Fruit fly (Drosophila melanogaster) S2 (cell line): ENCODE measurements around the gene LSm-4.

Experiments
- CG8478 ChIP-seq: fragments of >200 bp; optimal IDR thresholded peaks from 2 replicates; lab custom pipeline; 2018
- CTCF ChIP-seq, 2 experiments: fragments of >200 bp; optimal IDR thresholded peaks; 2 replicates each; lab custom pipeline; 2018

LSm-4 gene

dm6 chr2L:10405008-10405654 is at the start of gene LSm-4, which contains the start of the genes CG17768 and Ir31a:
LSm-4 (minus strand) TSS chr2L:10405203.
CG17768 (minus strand) TSS chr2L:10405203.
Ir31a (plus strand) TSS chr2L:10405565.
- TF ChIP-seq CTCF (optimal IDR thresholded peaks at IDR 0.05; lab: Kevin White, UChicago): no peak

dm6 chr2L:10452296-10452695 is 47.3 kb upstream of the LSm-4 start, which contains the start of gene ppk10:
ppk10 (minus strand) TSS chr2L:10452396.
- TF ChIP-seq CTCF (optimal IDR thresholded peaks at IDR 0.05; lab: Kevin White, UChicago) (no peak), CG8478 (lab: Kevin White, UChicago) (no peak)

- TF ChIP-seq CTCF (optimal IDR thresholded peaks at IDR 0.05; lab: Kevin White, UChicago) (no peak), CG8478 (lab: Kevin White, UChicago) (no peak)
Observed at dm6 chr2L:10442048-10442790, 37.2 kb upstream of the LSm-4 start, which contains the start of gene loh. loh (plus strand) TSS chr2L:10442534.

dm6 chr2L:10439174-10439573 is 34.2 kb upstream of the LSm-4 start, which contains the start of gene Nse4:
Nse4 (plus strand) TSS chr2L:10439440.
- TF ChIP-seq CG8478 (lab: Kevin White, UChicago): no peak
- TF ChIP-seq CTCF (optimal IDR thresholded peaks at IDR 0.05; lab: Kevin White, UChicago): no peak

- TF ChIP-seq CTCF (optimal IDR thresholded peaks at IDR 0.05; lab: Kevin White, UChicago): no peak
- TF ChIP-seq CG8478 (lab: Kevin White, UChicago): no peak
Observed at dm6 chr2L:10437317-10437716, 32.3 kb upstream of the LSm-4 start, which contains the start of gene STUB1. STUB1 (plus strand) TSS chr2L:10437548.

dm6 chr2L:10435606-10436160 is 30.7 kb upstream of the LSm-4 start, which contains the start of the genes TBC1D16 and holn1:
TBC1D16 (minus strand) TSS chr2L:10435656.
holn1 (plus strand) TSS chr2L:10435995.
- TF ChIP-seq CTCF (optimal IDR thresholded peaks at IDR 0.05; lab: Kevin White, UChicago): no peak
- TF ChIP-seq CG8478 (lab: Kevin White, UChicago): no peak

dm6 chr2L:10430802-10431476 is 25.9 kb upstream of the LSm-4 start, which contains the start of the genes Bug22 and TfIIB:
Bug22 (minus strand) TSS chr2L:10430918.
TfIIB (plus strand) TSS chr2L:10431338.
- no peak for TF ChIP-seq CTCF (optimal IDR thresholded peaks at IDR 0.05; lab: Kevin White, UChicago)
- TF ChIP-seq CG8478 (lab: Kevin White, UChicago): no peak

dm6 chr2L:10428528-10428927 is 23.5 kb upstream of the LSm-4 start, which contains the start of gene CG5188:
CG5188 (plus strand) TSS chr2L:10428829.
- TF ChIP-seq CTCF (optimal IDR thresholded peaks at IDR 0.05; lab: Kevin White, UChicago) (no peak), CG8478 (lab: Kevin White, UChicago) (no peak)

- TF ChIP-seq CG8478 (lab: Kevin White, UChicago): no peak
- no peak for TF ChIP-seq CTCF (optimal IDR thresholded peaks at IDR 0.05; lab: Kevin White, UChicago)
Observed at dm6 chr2L:10426534-10427048, 21.6 kb upstream of the LSm-4 start, which contains the start of the genes SmB and KdelR. SmB (minus strand) TSS chr2L:10426627. KdelR (plus strand) TSS chr2L:10426887.

dm6 chr2L:10425599-10425998 is 20.6 kb upstream of the LSm-4 start:
- TF ChIP-seq CG8478 (lab: Kevin White, UChicago) (no peak), CTCF (optimal IDR thresholded peaks at IDR 0.05; lab: Kevin White, UChicago) (no peak)

dm6 chr2L:10422643-10423606 is 17.9 kb upstream of the LSm-4 start, which contains the start of the genes pie and Wdfy2:
pie (minus strand) TSS chr2L:10422780.
Wdfy2 (plus strand) TSS chr2L:10423291.
- TF ChIP-seq CTCF (optimal IDR thresholded peaks at IDR 0.05; lab: Kevin White, UChicago) (no peak), CG8478 (lab: Kevin White, UChicago) (no peak)

- no peak for TF ChIP-seq CTCF (optimal IDR thresholded peaks at IDR 0.05; lab: Kevin White, UChicago)
- no peak for TF ChIP-seq CG8478 (lab: Kevin White, UChicago)
Observed at dm6 chr2L:10418981-10419380, 14.0 kb upstream of the LSm-4 start, which contains the start of gene RfC3. RfC3 (plus strand) TSS chr2L:10419190.
